Worm (Caenorhabditis elegans) whole organism, L4/young adult: ENCODE data around the gene F58A4.1.

Experiments used
- W03F9.2 ChIP-seq: fragments of 150-350 bp; optimal IDR thresholded peaks from 2 replicates; lab custom pipeline; 2014; ENCODE audit warnings: missing biosample characterization, missing genetic modification characterization
- dao-5 ChIP-seq: sonication (generic microtip); optimal IDR thresholded peaks from 2 replicates; lab custom pipeline; 2016; ENCODE audit warnings: missing genotype, missing genetic modification characterization, moderate library complexity, missing compliant biosample characterization
- him-1 ChIP-seq: sonication (generic microtip); optimal IDR thresholded peaks from 2 replicates; lab custom pipeline; 2016; ENCODE audit warnings: missing genotype, missing genetic modification reagents, missing genetic modification characterization, missing compliant biosample characterization

The F58A4.1 gene

DNA sequence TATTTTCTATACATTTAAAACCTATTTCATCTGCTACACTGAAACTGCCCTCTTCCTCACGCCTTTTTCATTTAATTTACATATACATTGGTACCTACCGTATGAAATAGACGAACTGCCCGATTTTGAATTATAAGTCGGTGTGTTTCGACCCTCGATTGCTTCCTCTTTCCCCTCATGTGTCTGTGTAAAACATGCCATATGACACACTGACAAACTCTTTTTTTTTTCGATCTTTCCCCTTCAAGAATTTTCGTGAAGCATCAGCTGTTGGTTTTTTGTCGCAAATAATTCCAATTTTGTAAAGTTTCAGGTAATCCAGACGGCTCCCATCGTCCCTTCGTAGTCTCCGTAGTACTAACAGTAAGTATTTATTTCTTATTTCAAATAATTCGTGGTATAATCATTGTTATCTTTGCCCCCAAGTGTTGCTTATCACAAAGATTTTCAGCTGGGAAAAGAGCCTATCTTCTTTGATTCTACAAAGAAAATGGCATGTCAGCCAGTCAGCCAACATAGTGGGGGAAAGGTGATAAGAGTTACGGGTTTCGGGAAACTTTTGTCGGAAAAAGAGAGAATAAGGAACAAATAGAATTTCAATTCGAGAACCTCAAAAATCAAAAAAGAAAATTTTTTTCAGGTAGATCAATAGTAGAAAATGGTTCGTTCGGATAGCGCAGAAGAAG is 23.7 kb downstream of the F58A4.1 start:
- TF ChIP-seq him-1 = no peak
- no peak for TF ChIP-seq dao-5 (tag; lab: Kevin White, UChicago)
- no peak for TF ChIP-seq W03F9.2 (tag; lab: Kevin White, UChicago)

DNA sequence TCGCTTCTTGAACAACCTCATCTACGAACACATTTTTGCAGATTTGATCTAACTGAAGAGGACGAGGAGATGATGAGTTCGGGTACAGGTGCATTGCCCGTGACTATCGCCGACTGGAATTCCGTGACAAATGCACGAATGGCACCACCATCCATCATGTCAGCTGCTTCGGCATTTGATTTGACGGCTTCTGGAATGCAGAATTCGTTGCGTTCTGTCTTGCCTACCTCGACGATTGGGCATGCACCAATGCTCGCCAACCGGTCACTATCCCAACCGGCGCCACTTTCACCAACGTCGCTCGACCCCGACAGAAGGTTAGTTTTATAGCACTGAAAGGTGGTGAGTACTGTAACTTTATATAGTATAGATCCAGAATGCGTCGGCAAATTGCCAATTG is 25.2 kb downstream of the F58A4.1 start:
- TF ChIP-seq dao-5 (tag; lab: Kevin White, UChicago) (no peak), him-1 (no peak), W03F9.2 (tag; lab: Kevin White, UChicago) (no peak)

DNA sequence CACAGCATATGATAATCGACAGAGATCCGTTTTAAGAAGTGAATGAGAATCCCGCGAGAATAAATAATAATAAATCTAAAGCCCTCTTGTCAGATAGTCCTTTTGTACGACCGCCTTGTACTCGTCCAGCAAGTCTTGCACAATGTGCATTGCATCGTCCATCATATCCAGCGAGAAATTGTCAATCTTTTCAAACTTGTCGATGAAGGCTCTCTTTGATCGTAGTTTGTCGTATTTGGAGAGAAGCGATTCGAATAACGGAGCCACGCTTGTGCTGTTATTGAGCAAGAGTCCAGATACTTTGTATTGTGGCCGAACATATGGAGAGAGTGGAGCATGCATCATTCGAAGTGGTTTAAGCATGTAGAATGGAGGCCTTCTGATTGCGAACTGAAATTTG is 28.3 kb downstream of the F58A4.1 start:
- TF ChIP-seq him-1 (no peak), dao-5 (tag; lab: Kevin White, UChicago) (no peak), W03F9.2 (tag; lab: Kevin White, UChicago) (no peak)

DNA sequence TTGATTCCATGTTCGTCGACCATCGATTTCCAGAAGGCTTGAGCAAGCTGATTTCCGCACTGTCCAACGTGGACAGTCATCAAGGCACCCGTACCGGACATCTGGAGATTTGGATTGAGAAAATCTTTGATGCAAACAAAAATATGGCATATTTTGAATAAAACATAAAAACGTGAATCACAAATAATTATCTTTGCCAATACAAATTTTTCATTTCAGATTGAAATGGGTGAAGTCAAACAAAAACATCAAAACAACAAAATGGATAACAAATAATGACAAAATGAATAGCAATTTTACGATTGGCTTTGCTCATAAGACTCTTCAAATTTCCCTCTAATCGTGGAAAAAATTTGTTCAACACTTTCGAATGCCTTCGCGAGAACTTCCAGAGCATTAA is 30.8 kb downstream of the F58A4.1 start, which contains the start of gene tbg-1:
TSS of gene tbg-1 (minus strand) at position 101 of the 400 bp plus-strand sequence.
- no peak for TF ChIP-seq dao-5 (tag; lab: Kevin White, UChicago)

DNA sequence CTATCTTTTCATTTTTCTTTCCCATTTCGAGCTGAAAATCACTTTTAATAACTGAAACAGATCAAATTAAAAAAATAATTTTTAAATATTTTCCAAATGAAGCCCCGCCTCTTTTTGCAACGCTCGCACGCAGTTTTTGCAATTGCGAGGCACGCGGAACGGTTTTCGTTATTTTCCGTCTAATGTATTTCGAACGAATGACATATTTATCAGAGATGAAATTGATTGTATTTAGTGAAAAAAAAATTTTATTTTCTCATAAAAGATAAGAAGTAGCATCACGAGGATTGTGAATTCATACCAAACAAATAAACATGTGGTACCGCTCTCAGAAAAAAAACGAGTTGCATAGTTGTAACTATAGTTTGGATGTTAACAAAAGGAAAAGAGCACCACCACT is 31.6 kb downstream of the F58A4.1 start, which contains the start of gene rpac-19:
TSS of gene rpac-19 (minus strand) at position 31 of the 400 bp plus-strand sequence.
- TF ChIP-seq him-1 (no peak), dao-5 (tag; lab: Kevin White, UChicago) (no peak), W03F9.2 (tag; lab: Kevin White, UChicago) (peak; percentile 74)

DNA sequence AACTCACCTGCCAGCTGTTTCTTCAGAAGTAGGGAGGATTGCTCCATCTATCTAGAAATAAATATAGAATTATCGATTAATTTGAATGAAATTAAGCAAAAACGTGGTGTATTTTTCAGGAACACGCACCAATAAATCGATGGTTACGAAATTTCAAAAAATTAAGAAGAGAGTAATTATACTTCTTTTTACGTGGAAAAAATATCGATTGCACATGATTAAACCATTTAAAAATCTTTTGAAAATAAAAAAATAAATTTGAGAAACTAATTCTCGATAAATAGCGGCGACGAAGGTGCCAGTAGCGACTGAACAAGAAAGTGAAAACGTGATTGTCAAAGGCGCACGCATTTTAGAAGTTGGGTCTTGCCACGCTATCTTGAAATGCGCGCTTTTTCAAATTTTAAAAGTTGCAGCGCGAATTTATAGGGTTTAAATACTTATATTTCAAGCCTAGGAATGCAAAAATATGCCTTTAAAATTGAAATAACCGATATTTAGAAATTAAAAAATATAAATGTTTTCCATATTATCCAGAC is 32.9 kb downstream of the F58A4.1 start, which contains the start of gene ubc-7:
TSS of gene ubc-7 (minus strand) at position 51 of the 539 bp plus-strand sequence.
- TF ChIP-seq him-1 (no peak), W03F9.2 (tag; lab: Kevin White, UChicago) (peak; percentile 79), dao-5 (tag; lab: Kevin White, UChicago) (no peak)

DNA sequence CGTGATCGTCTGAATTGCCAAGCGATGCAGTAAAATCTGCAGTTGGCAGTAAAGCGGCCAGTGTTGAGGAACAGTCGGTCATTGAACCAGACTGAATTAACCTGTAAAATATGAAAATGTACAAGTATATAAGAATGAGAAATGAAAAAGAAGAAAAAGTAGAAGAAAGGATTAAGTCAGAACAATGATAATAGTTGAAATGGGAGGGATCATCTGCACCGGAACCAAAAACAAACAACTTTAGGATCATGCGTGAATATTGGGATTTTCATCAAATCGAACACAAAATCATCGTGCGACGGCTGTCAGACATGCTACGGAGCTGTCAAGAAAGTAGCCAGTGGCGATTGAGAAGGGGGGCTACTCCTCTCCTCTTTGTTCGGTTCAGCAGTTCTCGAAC is 38.7 kb downstream of the F58A4.1 start, which contains the start of gene gei-13:
TSS of gene gei-13 (minus strand) at position 101 of the 400 bp plus-strand sequence.
- no peak for TF ChIP-seq dao-5 (tag; lab: Kevin White, UChicago)
- TF ChIP-seq him-1 = no peak
- no peak for TF ChIP-seq W03F9.2 (tag; lab: Kevin White, UChicago)

DNA sequence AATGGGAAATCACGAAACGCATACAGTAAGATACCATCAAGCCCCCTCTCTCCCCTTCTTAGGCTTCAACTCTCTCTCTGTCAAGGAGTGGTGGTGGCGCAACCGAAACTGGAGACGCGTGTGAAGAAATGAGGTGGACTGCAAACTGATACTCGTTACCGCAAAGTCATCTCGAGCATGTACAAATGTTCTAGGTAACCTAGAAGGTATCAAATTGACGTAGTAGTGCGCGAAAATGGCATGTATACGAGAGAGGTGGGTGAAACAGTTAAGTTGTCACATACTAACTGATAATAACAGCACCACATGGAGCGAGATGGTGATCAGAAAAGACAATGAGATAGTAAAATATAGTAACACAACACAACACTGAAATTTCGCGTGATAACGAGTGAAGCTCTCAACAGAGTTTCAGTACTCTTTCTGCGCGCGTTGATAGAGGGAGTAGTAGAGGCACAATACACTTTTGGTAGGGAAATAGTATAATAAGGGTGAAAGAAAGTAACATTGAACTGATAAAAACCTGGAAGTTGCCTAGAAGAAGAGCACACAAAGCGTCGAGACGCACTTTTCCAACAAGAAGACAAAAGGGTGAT is 40.0 kb downstream of the F58A4.1 start:
- no peak for TF ChIP-seq dao-5 (tag; lab: Kevin White, UChicago)

DNA sequence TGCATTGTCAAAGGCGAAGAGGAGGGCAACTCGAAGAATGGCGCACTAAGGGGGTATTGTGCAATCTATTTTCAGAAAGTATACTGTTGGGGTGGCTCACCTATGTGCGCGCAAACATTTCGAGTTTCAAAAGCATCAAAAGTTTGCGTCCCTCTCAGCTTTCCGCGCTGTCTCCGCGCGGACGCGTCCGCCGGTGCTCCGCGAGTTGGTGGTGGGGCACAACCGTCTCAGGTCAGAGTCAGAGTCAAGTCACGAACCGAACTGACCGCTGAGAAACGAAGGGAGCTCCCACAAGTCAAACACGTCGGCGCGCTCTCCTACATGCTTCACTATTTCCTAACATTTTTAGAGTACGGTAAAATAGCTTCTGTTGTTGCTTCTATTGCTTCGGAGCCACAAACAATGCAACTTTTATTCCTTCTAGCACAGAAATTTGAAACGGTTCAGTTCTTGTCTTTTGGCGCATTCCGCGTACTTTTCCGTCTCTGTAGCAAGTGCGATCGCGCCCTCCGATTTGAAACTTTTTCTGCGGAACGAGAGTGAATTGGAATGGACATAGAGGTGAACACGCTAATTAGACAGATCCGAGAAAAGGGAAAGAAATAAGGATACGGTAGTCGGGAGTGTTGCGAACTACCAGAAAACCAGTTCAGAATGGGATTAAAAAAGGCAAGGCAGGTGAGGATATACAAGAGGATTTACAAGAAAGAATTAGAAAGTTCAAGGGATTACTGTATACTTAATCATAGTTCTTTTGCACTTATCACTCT is 41.2 kb downstream of the F58A4.1 start:
- TF ChIP-seq W03F9.2 (tag; lab: Kevin White, UChicago) (no peak), dao-5 (tag; lab: Kevin White, UChicago) (no peak), him-1 (no peak)

DNA sequence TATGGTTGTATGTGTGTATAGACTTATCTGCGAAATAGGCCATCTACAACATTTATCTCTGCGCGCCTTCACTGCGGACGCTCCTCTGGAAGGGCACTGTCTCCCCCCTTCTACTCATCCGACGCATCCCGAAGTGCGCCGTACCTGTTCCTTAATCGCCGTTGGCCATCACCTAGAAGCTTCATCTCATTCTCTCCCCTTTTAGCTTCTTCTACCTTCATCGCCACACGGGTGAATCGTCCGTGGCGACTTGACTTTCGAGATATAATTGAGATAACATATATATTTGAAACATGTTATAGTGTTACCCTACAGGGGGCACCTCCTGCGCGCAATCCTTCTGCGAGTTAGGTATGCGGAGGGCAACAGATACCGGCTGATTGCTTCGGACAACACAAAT is 43.8 kb downstream of the F58A4.1 start:
- no peak for TF ChIP-seq him-1
- TF ChIP-seq dao-5 (tag; lab: Kevin White, UChicago) = no peak
- no peak for TF ChIP-seq W03F9.2 (tag; lab: Kevin White, UChicago)

DNA sequence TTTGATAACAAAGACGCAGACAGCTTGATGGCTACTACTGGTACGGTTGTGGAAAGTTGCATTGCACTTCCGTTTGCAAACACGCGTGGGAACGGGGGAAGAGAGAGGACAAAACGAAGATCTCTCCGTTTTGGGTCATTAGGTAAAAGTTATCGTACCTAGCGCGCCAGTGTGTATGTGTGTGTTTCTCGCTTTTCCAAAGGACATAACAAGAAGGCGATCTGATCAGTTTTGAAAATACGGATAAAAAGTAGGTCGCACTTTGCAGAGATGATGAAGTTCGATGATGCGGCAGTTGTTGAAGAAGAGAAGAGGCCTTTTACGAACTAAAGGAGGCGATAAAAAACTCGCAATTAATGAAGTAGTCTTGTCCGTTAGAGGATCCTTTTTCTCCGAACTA is 46.8 kb downstream of the F58A4.1 start:
- no peak for TF ChIP-seq dao-5 (tag; lab: Kevin White, UChicago)
- TF ChIP-seq him-1 = no peak
- no peak for TF ChIP-seq W03F9.2 (tag; lab: Kevin White, UChicago)

DNA sequence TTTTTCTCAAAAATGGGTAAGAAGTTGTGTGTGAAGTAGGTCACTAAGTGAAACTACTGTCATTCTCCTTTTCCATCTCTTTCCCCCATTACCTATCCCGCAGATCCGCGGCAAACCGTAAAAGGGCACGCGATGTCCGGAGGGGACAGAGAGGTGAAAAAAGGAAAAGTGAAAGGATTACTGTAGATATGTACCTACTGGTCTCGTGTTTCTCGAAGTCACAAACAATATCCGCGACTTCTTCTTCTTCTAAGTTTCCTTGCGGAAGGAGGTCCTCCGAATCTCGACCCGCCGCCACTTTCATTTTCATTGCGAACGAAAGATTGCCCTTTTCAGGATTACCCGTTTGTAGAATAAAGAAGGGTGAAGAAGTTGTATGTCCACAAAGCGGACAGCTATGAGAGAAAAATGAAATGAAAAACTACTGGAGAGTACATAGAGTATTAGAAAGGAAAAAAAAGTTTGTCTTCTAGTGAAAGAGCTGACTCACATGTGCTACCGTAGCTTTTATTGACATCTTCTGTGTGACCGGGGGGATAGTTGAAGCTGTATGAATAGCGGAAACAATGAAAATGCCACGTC is 48.3 kb downstream of the F58A4.1 start:
- TF ChIP-seq dao-5 (tag; lab: Kevin White, UChicago) (no peak), W03F9.2 (tag; lab: Kevin White, UChicago) (no peak), him-1 (no peak)
